Worm (Caenorhabditis elegans): Measurements from ENCODE around the gene pycr-4.

pycr-4 gene

DNA sequence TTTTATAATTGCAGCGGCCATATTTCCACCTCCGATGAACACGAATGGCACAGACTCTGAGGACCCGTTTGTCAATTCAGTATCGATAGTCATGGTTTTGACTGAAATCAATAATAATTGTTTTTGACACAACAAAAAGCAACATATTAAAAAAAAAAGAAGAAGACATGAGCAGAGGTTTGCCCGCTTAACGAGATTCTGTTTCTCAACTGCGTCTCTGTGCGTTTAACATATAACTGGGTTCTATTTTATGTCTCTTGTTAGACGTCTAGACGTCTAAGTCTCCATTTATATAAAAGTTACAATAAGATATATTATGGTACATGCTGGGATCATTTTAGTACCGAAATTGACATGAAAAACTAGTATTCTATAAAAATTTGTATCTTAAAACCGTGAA is at the start of gene pycr-4:
Gene pycr-4, minus strand, starts transcription at position 101 of the 400 bp plus-strand sequence.
- no peak for TF ChIP-seq hnd-1 (tag; optimal IDR thresholded peaks at IDR 0.05)
- no peak for TF ChIP-seq B0310.2 (tag; optimal IDR thresholded peaks at IDR 0.05)

DNA sequence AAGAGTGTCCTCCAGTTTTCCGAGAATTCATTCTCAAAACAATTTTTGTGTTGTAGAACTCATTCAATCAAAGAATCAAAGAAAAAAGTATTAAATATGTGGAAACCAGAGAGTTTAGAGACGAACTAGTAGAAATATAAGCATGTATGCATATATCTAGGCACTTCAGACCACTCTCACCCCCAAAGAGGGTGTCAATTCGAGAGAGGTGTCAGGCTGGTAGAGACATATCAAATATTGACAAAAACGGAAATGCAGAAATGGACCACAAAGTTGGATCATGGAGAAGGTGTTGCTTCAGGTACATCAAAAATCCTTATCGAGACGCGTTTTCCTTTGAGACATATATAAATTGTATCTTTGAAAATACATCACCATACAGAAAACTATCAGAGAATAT is 46.6 kb upstream of the pycr-4 start:
- no peak for TF ChIP-seq pes-1 (GFP tag; IDR thresholded peaks at IDR 0.05)
- TF ChIP-seq hnd-1 (tag; optimal IDR thresholded peaks at IDR 0.05), result no peak
- no peak for TF ChIP-seq tbx-11 (GFP tag; IDR thresholded peaks at IDR 0.05)
- TF ChIP-seq hmbx-1 (tag; optimal IDR thresholded peaks at IDR 0.05), result no peak
- TF ChIP-seq aly-1 (tag; optimal IDR thresholded peaks at IDR 0.05), result no peak
- no peak for TF ChIP-seq ama-1 (optimal IDR thresholded peaks at IDR 0.05)

DNA sequence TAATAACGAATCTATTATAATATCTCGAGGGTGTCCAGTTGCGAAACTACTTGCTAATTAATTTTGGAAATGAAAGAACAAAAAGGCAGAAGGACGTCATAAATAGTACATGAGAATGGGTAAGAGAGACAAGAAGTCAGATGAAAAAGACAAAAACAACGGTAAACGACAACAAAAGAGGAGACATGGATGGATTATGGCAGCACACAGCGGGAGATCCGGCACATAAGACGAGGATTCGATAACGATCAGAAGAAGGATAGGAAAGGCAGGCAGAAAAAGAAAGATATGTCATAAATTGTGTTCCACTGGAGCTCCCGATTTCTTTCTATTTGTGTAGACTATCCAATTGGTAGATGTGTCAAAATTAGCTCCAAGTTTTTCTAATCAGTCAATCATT is 44.5 kb upstream of the pycr-4 start:
- no peak for TF ChIP-seq tbx-37 (GFP tag; conservative IDR thresholded peaks at IDR 0.05)
- no peak for TF ChIP-seq hmg-4 (GFP tag; optimal IDR thresholded peaks at IDR 0.05)
- TF ChIP-seq hmbx-1 (tag; optimal IDR thresholded peaks at IDR 0.05), result no peak
- TF ChIP-seq scrt-1 (GFP tag; IDR thresholded peaks at IDR 0.05), result no peak
- TF ChIP-seq B0310.2 (tag; optimal IDR thresholded peaks at IDR 0.05), result no peak
- no peak for TF ChIP-seq ets-7 (tag; optimal IDR thresholded peaks at IDR 0.05)
- TF ChIP-seq ama-1 (optimal IDR thresholded peaks at IDR 0.05), result no peak
- no peak for TF ChIP-seq aly-1 (tag; optimal IDR thresholded peaks at IDR 0.05)
- no peak for TF ChIP-seq ceh-13 (GFP tag; optimal IDR thresholded peaks at IDR 0.05)
- TF ChIP-seq flt-1 (GFP tag; IDR thresholded peaks at IDR 0.05), result no peak
- no peak for TF ChIP-seq sea-1 (GFP tag; conservative IDR thresholded peaks at IDR 0.05)
- no peak for TF ChIP-seq tra-4 (tag; optimal IDR thresholded peaks at IDR 0.05)
- TF ChIP-seq ceh-36 (tag; optimal IDR thresholded peaks at IDR 0.05), result no peak
- TF ChIP-seq tbx-11 (GFP tag; IDR thresholded peaks at IDR 0.05), result no peak
- TF ChIP-seq pes-1 (GFP tag; IDR thresholded peaks at IDR 0.05), result no peak

DNA sequence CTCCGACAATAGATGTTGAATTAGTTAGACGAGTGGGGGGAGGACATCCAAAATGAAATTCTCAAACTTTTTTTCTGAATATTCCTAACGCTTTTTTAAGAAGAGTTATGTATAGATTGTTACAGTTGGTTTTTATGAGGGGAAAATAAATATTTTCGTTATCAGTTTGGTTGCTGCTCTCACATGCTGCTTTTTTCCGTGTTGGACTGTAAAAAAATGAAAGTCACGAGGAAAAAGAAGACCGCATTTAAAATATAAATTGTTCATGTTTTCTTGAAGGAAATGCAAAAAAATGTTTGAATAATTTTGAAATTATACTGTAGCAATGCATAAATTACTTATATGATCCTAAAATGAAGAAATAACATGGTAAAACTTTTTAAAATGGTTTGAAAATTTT is 43.7 kb upstream of the pycr-4 start:
- TF ChIP-seq ceh-36 (tag; optimal IDR thresholded peaks at IDR 0.05) (no peak), ama-1 (optimal IDR thresholded peaks at IDR 0.05) (no peak), tbx-37 (GFP tag; conservative IDR thresholded peaks at IDR 0.05) (no peak), hmg-4 (GFP tag; optimal IDR thresholded peaks at IDR 0.05) (no peak), pes-1 (GFP tag; IDR thresholded peaks at IDR 0.05) (no peak), ets-7 (tag; optimal IDR thresholded peaks at IDR 0.05) (no peak), tra-4 (tag; optimal IDR thresholded peaks at IDR 0.05) (no peak), aly-1 (tag; optimal IDR thresholded peaks at IDR 0.05) (no peak), tbx-11 (GFP tag; IDR thresholded peaks at IDR 0.05) (no peak), scrt-1 (GFP tag; IDR thresholded peaks at IDR 0.05) (no peak), ceh-13 (GFP tag; optimal IDR thresholded peaks at IDR 0.05) (no peak)

DNA sequence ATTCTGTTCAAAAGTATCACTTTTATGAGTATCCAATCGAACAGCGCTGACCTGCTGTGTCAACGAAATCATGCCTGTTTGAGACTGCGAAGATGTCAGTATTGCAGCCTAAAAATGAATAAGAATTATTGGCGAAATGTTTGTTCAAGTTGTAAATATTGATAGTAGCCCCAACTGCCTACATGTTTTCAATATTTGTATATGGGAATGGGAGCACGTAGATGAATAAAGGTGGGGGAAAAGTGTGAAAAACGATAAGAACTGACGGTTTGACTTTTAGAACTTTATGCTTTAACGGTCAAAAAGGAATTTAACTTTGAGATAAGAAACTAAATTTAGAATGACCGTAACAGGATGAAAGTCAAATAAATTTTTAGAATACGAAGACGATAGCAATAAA is 43.2 kb upstream of the pycr-4 start:
- no peak for TF ChIP-seq sea-1 (GFP tag; conservative IDR thresholded peaks at IDR 0.05)
- no peak for TF ChIP-seq F13C5.2 (tag; optimal IDR thresholded peaks at IDR 0.05)
- no peak for TF ChIP-seq hmbx-1 (tag; optimal IDR thresholded peaks at IDR 0.05)
- TF ChIP-seq B0310.2 (tag; optimal IDR thresholded peaks at IDR 0.05), result no peak
- no peak for TF ChIP-seq tbx-11 (GFP tag; IDR thresholded peaks at IDR 0.05)

DNA sequence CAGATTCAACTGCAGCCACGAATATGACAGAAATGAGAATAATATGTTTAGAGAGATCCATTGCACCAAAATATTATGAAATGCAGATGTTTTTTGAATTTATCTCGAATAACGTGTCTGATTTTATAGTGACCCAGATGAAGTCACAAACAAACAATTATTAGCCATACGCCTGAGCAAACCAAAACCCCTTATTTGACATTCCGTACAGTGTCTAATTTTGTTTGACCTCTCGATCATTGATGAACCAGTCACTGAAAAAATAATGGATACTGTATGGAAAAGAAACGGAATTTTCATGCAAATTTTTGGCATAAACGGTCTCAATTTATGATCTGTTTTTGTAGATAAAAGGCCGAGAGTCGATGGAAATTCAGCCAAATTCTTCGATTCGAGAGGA is 39.1 kb upstream of the pycr-4 start, which contains the start of the genes R05G6.9 and R05G6.3:
Gene R05G6.9, minus strand, starts transcription at position 101 of the 400 bp plus-strand sequence.
Gene R05G6.3, plus strand, starts transcription at position 386 of the 400 bp plus-strand sequence.
- TF ChIP-seq ceh-36 (tag; optimal IDR thresholded peaks at IDR 0.05), result no peak
- no peak for TF ChIP-seq tbx-11 (GFP tag; IDR thresholded peaks at IDR 0.05)
- no peak for TF ChIP-seq scrt-1 (GFP tag; IDR thresholded peaks at IDR 0.05)
- no peak for TF ChIP-seq tbx-37 (GFP tag; conservative IDR thresholded peaks at IDR 0.05)
- no peak for TF ChIP-seq hmg-4 (GFP tag; optimal IDR thresholded peaks at IDR 0.05)
- no peak for TF ChIP-seq aly-1 (tag; optimal IDR thresholded peaks at IDR 0.05)
- no peak for TF ChIP-seq ets-7 (tag; optimal IDR thresholded peaks at IDR 0.05)
- TF ChIP-seq hmbx-1 (tag; optimal IDR thresholded peaks at IDR 0.05), result no peak
- TF ChIP-seq B0310.2 (tag; optimal IDR thresholded peaks at IDR 0.05), result no peak
- TF ChIP-seq ceh-13 (GFP tag; optimal IDR thresholded peaks at IDR 0.05), result no peak
- TF ChIP-seq F13C5.2 (tag; optimal IDR thresholded peaks at IDR 0.05), result no peak
- TF ChIP-seq ama-1 (optimal IDR thresholded peaks at IDR 0.05), result no peak
- TF ChIP-seq hnd-1 (tag; optimal IDR thresholded peaks at IDR 0.05), result no peak
- no peak for TF ChIP-seq pes-1 (GFP tag; IDR thresholded peaks at IDR 0.05)
- TF ChIP-seq tra-4 (tag; optimal IDR thresholded peaks at IDR 0.05), result no peak
- TF ChIP-seq flt-1 (GFP tag; IDR thresholded peaks at IDR 0.05), result no peak
- no peak for TF ChIP-seq sea-1 (GFP tag; conservative IDR thresholded peaks at IDR 0.05)

DNA sequence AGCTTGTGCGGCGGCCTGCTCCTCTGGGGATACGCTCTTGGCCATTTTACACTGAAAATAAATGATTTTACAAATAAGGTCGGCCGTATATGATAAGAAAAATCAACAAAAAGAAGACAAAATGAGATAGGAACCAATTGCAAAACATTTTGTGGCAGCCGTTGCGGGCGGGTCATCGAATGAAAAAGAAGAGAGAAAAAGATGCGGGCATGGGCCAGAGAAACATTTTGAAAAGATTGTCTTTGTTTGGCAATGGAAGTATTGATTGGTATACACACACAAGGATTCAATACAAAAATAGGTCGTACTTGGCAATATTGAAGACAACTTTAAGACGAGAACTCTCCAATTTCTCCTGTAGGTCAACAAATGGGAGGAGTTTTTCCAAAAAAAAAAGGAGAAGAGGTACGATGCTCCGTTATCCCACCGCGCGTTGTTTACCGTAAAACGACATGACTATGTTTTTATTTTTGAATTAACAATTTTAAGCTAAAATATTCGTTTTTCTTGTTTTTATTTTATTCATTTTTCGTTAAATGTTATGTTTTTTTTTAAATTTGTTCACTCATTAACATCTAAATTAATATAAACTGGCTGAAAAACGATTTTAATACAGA is 35.6 kb upstream of the pycr-4 start, which contains the start of the genes plc-4 and R05G6.4:
Gene plc-4, minus strand, starts transcription at position 51 of the 617 bp plus-strand sequence.
Gene R05G6.4, plus strand, starts transcription at position 617 of the 617 bp plus-strand sequence.
- TF ChIP-seq B0310.2 (tag; optimal IDR thresholded peaks at IDR 0.05), result no peak
- TF ChIP-seq tbx-11 (GFP tag; IDR thresholded peaks at IDR 0.05), result no peak
- no peak for TF ChIP-seq scrt-1 (GFP tag; IDR thresholded peaks at IDR 0.05)
- no peak for TF ChIP-seq ama-1 (optimal IDR thresholded peaks at IDR 0.05)
- no peak for TF ChIP-seq hmg-4 (GFP tag; optimal IDR thresholded peaks at IDR 0.05)
- TF ChIP-seq hnd-1 (tag; optimal IDR thresholded peaks at IDR 0.05), result no peak
- no peak for TF ChIP-seq F13C5.2 (tag; optimal IDR thresholded peaks at IDR 0.05)
- TF ChIP-seq ets-7 (tag; optimal IDR thresholded peaks at IDR 0.05), result no peak
- no peak for TF ChIP-seq tbx-37 (GFP tag; conservative IDR thresholded peaks at IDR 0.05)
- no peak for TF ChIP-seq ceh-13 (GFP tag; optimal IDR thresholded peaks at IDR 0.05)
- TF ChIP-seq tra-4 (tag; optimal IDR thresholded peaks at IDR 0.05), result no peak
- TF ChIP-seq sea-1 (GFP tag; conservative IDR thresholded peaks at IDR 0.05), result no peak
- TF ChIP-seq pes-1 (GFP tag; IDR thresholded peaks at IDR 0.05), result no peak

DNA sequence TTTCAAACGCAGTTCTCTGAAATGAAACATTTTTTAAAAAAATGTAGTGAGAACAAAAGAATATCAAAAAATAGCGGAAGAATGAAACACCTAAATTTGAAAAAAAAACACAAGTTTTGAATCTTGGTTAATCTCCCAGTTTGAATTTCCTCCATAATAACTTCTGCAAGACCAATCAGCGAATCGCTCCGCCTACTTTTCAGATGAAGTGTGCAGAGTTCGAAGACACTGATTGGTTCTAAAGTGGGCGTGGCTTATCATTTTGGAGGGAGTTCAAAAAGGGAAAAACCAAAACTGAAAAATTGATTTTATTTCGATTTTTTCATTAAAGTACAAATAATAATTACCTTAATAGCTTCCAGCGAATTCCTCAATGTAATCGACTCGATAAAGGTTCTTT is 33.7 kb upstream of the pycr-4 start:
- TF ChIP-seq flt-1 (GFP tag; IDR thresholded peaks at IDR 0.05) (no peak), tbx-11 (GFP tag; IDR thresholded peaks at IDR 0.05) (no peak), tra-4 (tag; optimal IDR thresholded peaks at IDR 0.05) (no peak), tbx-37 (GFP tag; conservative IDR thresholded peaks at IDR 0.05) (no peak), hmg-4 (GFP tag; optimal IDR thresholded peaks at IDR 0.05) (no peak), pes-1 (GFP tag; IDR thresholded peaks at IDR 0.05) (no peak), aly-1 (tag; optimal IDR thresholded peaks at IDR 0.05) (no peak), B0310.2 (tag; optimal IDR thresholded peaks at IDR 0.05) (no peak), F13C5.2 (tag; optimal IDR thresholded peaks at IDR 0.05) (no peak), ets-7 (tag; optimal IDR thresholded peaks at IDR 0.05) (no peak), ceh-36 (tag; optimal IDR thresholded peaks at IDR 0.05) (no peak), hnd-1 (tag; optimal IDR thresholded peaks at IDR 0.05) (no peak), scrt-1 (GFP tag; IDR thresholded peaks at IDR 0.05) (no peak), sea-1 (GFP tag; conservative IDR thresholded peaks at IDR 0.05) (no peak), hmbx-1 (tag; optimal IDR thresholded peaks at IDR 0.05) (no peak), ceh-13 (GFP tag; optimal IDR thresholded peaks at IDR 0.05) (no peak), ama-1 (optimal IDR thresholded peaks at IDR 0.05) (no peak)

All from whole organism, early embryonic.